Worm (Caenorhabditis elegans) whole organism, L2 larva: ENCODE data around the gene cubn-1.

ENCODE experiments used
- elt-1 ChIP-seq: fragments of 150-350 bp; optimal IDR thresholded peaks from 2 replicates; lab custom pipeline; 2014; ENCODE audit warnings: missing biosample characterization, missing genetic modification characterization
- lin-39 ChIP-seq: fragments of 150-350 bp; optimal IDR thresholded peaks from 2 replicates; lab custom pipeline; 2014; ENCODE audit warnings: missing biosample characterization, missing genetic modification reagents, missing genetic modification characterization
- lsy-2 ChIP-seq, 2 experiments: fragments of 150-350 bp in 1 of 2; sonication (generic microtip) in 1 of 2; optimal IDR thresholded peaks; 2 replicates each; lab custom pipeline; 2014 to 2017; ENCODE audit warnings: missing biosample characterization in 2 of 2, missing genetic modification characterization in 2 of 2
- mbf-1 ChIP-seq: sonication (generic microtip); optimal IDR thresholded peaks from 2 replicates; lab custom pipeline; 2017; ENCODE audit warnings: missing biosample characterization, missing genetic modification characterization

ce11 chrV:12663386-12663785 is 52.3 kb downstream of the cubn-1 start:
- TF ChIP-seq elt-1 (tag; lab: Kevin White, UChicago) (no peak), lsy-2 (tag; optimal IDR thresholded peaks at IDR 0.05; lab: Kevin White, UChicago) (no peak), lin-39 (tag; lab: Kevin White, UChicago) (no peak), mbf-1 (tag; lab: Kevin White, UChicago) (no peak)
